Worm (Caenorhabditis elegans) whole organism, L3 larva: ENCODE measurements around the gene F16B12.6.
A peak's percentile ranks its signal among the peaks of the same experiment; 100 is the strongest.

Experiments used
- aly-2 ChIP-seq: fragments of 150-350 bp; optimal IDR thresholded peaks from 2 replicates; lab custom pipeline; 2014; ENCODE audit warnings: missing biosample characterization, missing genetic modification characterization
- ama-1 ChIP-seq: fragments of 150-350 bp; optimal IDR thresholded peaks from 2 replicates; lab custom pipeline; 2018
- egl-5 ChIP-seq: fragments of 150-350 bp; optimal IDR thresholded peaks from 2 replicates; lab custom pipeline; 2017; ENCODE audit warnings: missing biosample characterization, missing genetic modification reagents, missing genetic modification characterization, inconsistent platforms
- jun-1 ChIP-seq: fragments of 150-350 bp; optimal IDR thresholded peaks from 2 replicates; lab custom pipeline; 2014; ENCODE audit warnings: missing biosample characterization, missing genetic modification reagents, missing genetic modification characterization
- lin-15B ChIP-seq: fragments of 150-350 bp; optimal IDR thresholded peaks from 2 replicates; lab custom pipeline; 2014; ENCODE audit warnings: missing biosample characterization, missing genetic modification characterization
- mml-1 ChIP-seq: fragments of 150-350 bp; sonication (generic microtip); optimal IDR thresholded peaks from 3 replicates; lab custom pipeline; 2014; ENCODE audit warnings: missing biosample characterization, missing genetic modification characterization
- nhr-23 ChIP-seq: fragments of 150-350 bp; optimal IDR thresholded peaks from 2 replicates; lab custom pipeline; 2014; ENCODE audit warnings: missing biosample characterization, missing genetic modification reagents, missing genetic modification characterization
- nhr-25 ChIP-seq: sonication (generic microtip); optimal IDR thresholded peaks from 2 replicates; lab custom pipeline; 2017; ENCODE audit warnings: missing biosample characterization, missing genetic modification characterization
- nhr-76 ChIP-seq: fragments of 150-350 bp; sonication (generic microtip); optimal IDR thresholded peaks from 5 replicates; lab custom pipeline; 2014; ENCODE audit warnings: missing biosample characterization, missing genetic modification characterization
- unc-62 ChIP-seq: fragments of 150-350 bp; sonication (generic microtip); optimal IDR thresholded peaks from 4 replicates; lab custom pipeline; 2014; ENCODE audit warnings: missing biosample characterization, missing genetic modification reagents, missing genetic modification characterization
- zag-1 ChIP-seq: fragments of 150-350 bp; optimal IDR thresholded peaks from 2 replicates; lab custom pipeline; 2014; ENCODE audit warnings: missing biosample characterization, missing genetic modification characterization

ce11 chrX:14115480-14116161 lies 13.5 kb downstream of the F16B12.6 start, which contains the start of gene F28H6.7:
- TF ChIP-seq lin-15B (no peak), unc-62 (GFP tag; lab: Kevin White, UChicago) (no peak), jun-1 (tag; lab: Kevin White, UChicago) (peak; percentile 22), mml-1 (no peak), ama-1 (lab: Kevin White, UChicago) (no peak), nhr-76 (peak; percentile 38), egl-5 (tag; lab: Kevin White, UChicago) (peak; percentile 40), nhr-25 (peak; percentile 32), aly-2 (tag; lab: Kevin White, UChicago) (no peak), zag-1 (tag; lab: Kevin White, UChicago) (no peak), nhr-23 (tag; lab: Kevin White, UChicago) (no peak)
